Fruit fly (Drosophila melanogaster): Measurements from ENCODE around the gene Faf2.

Gene Faf2

dm6 chr2L:18708239-18708891 is at the start of gene Faf2, which contains the start of gene Grip71 (continued):
- TF ChIP-seq CG6276 (GFP tag; optimal IDR thresholded peaks at IDR 0.05) (no peak), Eip75B (GFP tag; optimal IDR thresholded peaks at IDR 0.05) (peak; percentile 80), net (GFP tag; optimal IDR thresholded peaks at IDR 0.05) (peak; percentile 71), CG3032 (tag; optimal IDR thresholded peaks at IDR 0.05) (peak; percentile 90), cyc (GFP tag; optimal IDR thresholded peaks at IDR 0.05) (peak; percentile 87), Met (GFP tag; optimal IDR thresholded peaks at IDR 0.05) (peak; percentile 83), CG8632 (GFP tag; optimal IDR thresholded peaks at IDR 0.05) (peak; percentile 69), svp (GFP tag) (peak; percentile 96), CG31627 (GFP tag; optimal IDR thresholded peaks at IDR 0.05) (peak; percentile 90), CG6854 (GFP tag; optimal IDR thresholded peaks at IDR 0.05) (peak; percentile 24)

dm6 chr2L:18753242-18753641 is 44.8 kb upstream of the Faf2 start:
- no peak for TF ChIP-seq CG9139 (GFP tag; optimal IDR thresholded peaks at IDR 0.05)
- no peak for TF ChIP-seq esn (GFP tag; optimal IDR thresholded peaks at IDR 0.05)
- no peak for TF ChIP-seq Ets96B (tag; optimal IDR thresholded peaks at IDR 0.05)
- no peak for TF ChIP-seq Gug (GFP tag; IDR thresholded peaks at IDR 0.05)
- no peak for TF ChIP-seq CG6854 (GFP tag; optimal IDR thresholded peaks at IDR 0.05)
- no peak for TF ChIP-seq achi (GFP tag; optimal IDR thresholded peaks at IDR 0.05)
- TF ChIP-seq Smox (GFP tag; optimal IDR thresholded peaks at IDR 0.05), result no peak
- TF ChIP-seq CG11902 (GFP tag; optimal IDR thresholded peaks at IDR 0.05), result no peak
- TF ChIP-seq Sox14 (GFP tag; optimal IDR thresholded peaks at IDR 0.05), result no peak
- no peak for TF ChIP-seq net (GFP tag; optimal IDR thresholded peaks at IDR 0.05)
- no peak for TF ChIP-seq CG8119 (GFP tag; IDR thresholded peaks at IDR 0.05)
- TF ChIP-seq OdsH (GFP tag; optimal IDR thresholded peaks at IDR 0.05), result no peak

DNA sequence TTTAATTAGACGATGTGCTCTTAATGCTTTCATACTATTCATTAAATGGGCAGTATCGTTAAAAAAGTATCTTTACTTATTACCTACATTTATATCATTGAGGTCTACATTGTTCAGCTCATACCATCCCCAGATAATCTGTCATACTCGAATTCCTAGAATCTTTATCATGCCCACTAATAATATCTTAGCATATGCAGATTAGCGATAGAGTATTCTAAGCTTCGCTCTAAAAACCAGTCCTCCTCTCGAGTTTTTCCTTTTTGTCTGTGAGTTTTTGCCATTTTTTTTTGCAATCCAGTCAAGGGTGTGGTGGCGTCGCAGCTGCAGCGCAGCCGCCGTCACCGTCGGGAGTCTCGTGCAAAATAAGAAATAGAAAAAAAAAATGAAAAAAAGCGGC is 44.3 kb upstream of the Faf2 start:
- TF ChIP-seq CG11762 (GFP tag; optimal IDR thresholded peaks at IDR 0.05; ENCODE audit: insufficient read depth) (peak; percentile 23), fkh (GFP tag; optimal IDR thresholded peaks at IDR 0.05) (no peak), acj6 (GFP tag; optimal IDR thresholded peaks at IDR 0.05) (no peak), CG10631 (GFP tag; optimal IDR thresholded peaks at IDR 0.05) (peak; percentile 35), CG6276 (GFP tag; optimal IDR thresholded peaks at IDR 0.05) (peak; percentile 77), CG11294 (GFP tag; IDR thresholded peaks at IDR 0.05) (no peak), Eip75B (GFP tag; optimal IDR thresholded peaks at IDR 0.05) (peak; percentile 3), CG8119 (GFP tag; IDR thresholded peaks at IDR 0.05) (peak; percentile 38; the same call in 2 of the 3 replicates), CG31627 (GFP tag; optimal IDR thresholded peaks at IDR 0.05) (no peak), esn (GFP tag; optimal IDR thresholded peaks at IDR 0.05) (no peak), dac (GFP tag; optimal IDR thresholded peaks at IDR 0.05) (peak; percentile 25), CG6163 (GFP tag; IDR thresholded peaks at IDR 0.05) (peak; percentile 56; the same call in 2 of the 3 replicates), Smox (GFP tag; optimal IDR thresholded peaks at IDR 0.05) (no peak), dsx (GFP tag; optimal IDR thresholded peaks at IDR 0.05; ENCODE audit: poor library complexity, severe bottlenecking) (no peak), ss (GFP tag; optimal IDR thresholded peaks at IDR 0.05) (peak in 1 of 2 experiments; percentile 14), Sox14 (GFP tag; optimal IDR thresholded peaks at IDR 0.05) (peak; percentile 22), achi (GFP tag; optimal IDR thresholded peaks at IDR 0.05) (peak; percentile 38), Hr4 (GFP tag; optimal IDR thresholded peaks at IDR 0.05) (peak; percentile 49), salr (GFP tag; optimal IDR thresholded peaks at IDR 0.05) (peak in 1 of 2 experiments; percentile 81), CG16779 (tag; optimal IDR thresholded peaks at IDR 0.05) (peak; percentile 33), Sox15 (GFP tag; optimal IDR thresholded peaks at IDR 0.05) (no peak), Lpt (GFP tag; optimal IDR thresholded peaks at IDR 0.05) (peak; percentile 49), Eip93F (GFP tag; optimal IDR thresholded peaks at IDR 0.05) (no peak), CG3919 (GFP tag; optimal IDR thresholded peaks at IDR 0.05) (peak; percentile 3), eg (GFP tag; IDR thresholded peaks at IDR 0.05) (peak; percentile 80), net (GFP tag; optimal IDR thresholded peaks at IDR 0.05) (peak; percentile 11), CG34406 (GFP tag; optimal IDR thresholded peaks at IDR 0.05) (no peak), CG4318 (GFP tag; optimal IDR thresholded peaks at IDR 0.05) (peak; percentile 45), CG32006 (GFP tag; optimal IDR thresholded peaks at IDR 0.05) (peak; percentile 84), Gug (GFP tag; IDR thresholded peaks at IDR 0.05) (no peak), OdsH (GFP tag; optimal IDR thresholded peaks at IDR 0.05) (peak; percentile 30), pdm3 (GFP tag; optimal IDR thresholded peaks at IDR 0.05) (peak; percentile 28), CG1621 (tag; optimal IDR thresholded peaks at IDR 0.05) (no peak), spab (GFP tag; optimal IDR thresholded peaks at IDR 0.05) (no peak), CG15336 (GFP tag; IDR thresholded peaks at IDR 0.05) (peak; percentile 63), CG7368 (GFP tag; optimal IDR thresholded peaks at IDR 0.05) (no peak), lz (GFP tag; optimal IDR thresholded peaks at IDR 0.05) (no peak)
